Worm (Caenorhabditis elegans): ENCODE measurements around the gene F52B11.5.
A peak's percentile ranks its signal among the peaks of the same experiment; 100 is the strongest.

F52B11.5 gene

ce11 chrIV:14089749-14090148 lies 13.3 kb downstream of the F52B11.5 start:
- TF ChIP-seq ztf-23 (GFP tag; IDR thresholded peaks at IDR 0.05), result no peak

DNA sequence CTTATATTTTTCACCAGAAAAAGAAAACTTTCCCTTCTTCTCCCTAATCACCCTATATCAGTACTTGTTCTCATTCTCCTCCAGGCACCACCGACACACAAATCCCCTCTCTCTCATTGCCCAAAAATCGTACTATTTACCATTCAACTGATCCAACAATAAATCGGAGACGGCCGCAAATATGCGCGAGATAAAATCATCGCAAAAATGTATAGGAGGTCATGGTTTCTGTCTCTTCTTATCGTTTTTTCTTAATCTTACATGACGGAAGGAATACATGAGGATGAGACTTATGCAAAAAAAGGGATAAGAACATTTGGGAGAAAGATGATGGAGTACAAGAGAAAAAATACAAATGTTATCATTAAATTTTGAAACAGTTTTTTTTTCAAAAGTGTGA lies 16.6 kb downstream of the F52B11.5 start:
- TF ChIP-seq ztf-23 (GFP tag; IDR thresholded peaks at IDR 0.05) (no peak), flt-1 (GFP tag; IDR thresholded peaks at IDR 0.05) (no peak), klf-2 (GFP tag; conservative IDR thresholded peaks at IDR 0.05) (no peak), cog-1 (tag; optimal IDR thresholded peaks at IDR 0.05) (no peak), med-1 (GFP tag; optimal IDR thresholded peaks at IDR 0.05; ENCODE audit: insufficient read depth) (no peak), ztf-29 (GFP tag; IDR thresholded peaks at IDR 0.05) (no peak), tab-1 (GFP tag; IDR thresholded peaks at IDR 0.05) (no peak), T22C8.4 (GFP tag; IDR thresholded peaks at IDR 0.05) (no peak), ref-1 (GFP tag; conservative IDR thresholded peaks at IDR 0.05) (no peak)

- TF ChIP-seq tab-1 (GFP tag; IDR thresholded peaks at IDR 0.05) (no peak), T22C8.4 (GFP tag; IDR thresholded peaks at IDR 0.05) (no peak), klf-2 (GFP tag; conservative IDR thresholded peaks at IDR 0.05) (no peak), ref-1 (GFP tag; conservative IDR thresholded peaks at IDR 0.05) (no peak), flt-1 (GFP tag; IDR thresholded peaks at IDR 0.05) (no peak), ztf-29 (GFP tag; IDR thresholded peaks at IDR 0.05) (no peak), med-1 (GFP tag; optimal IDR thresholded peaks at IDR 0.05; ENCODE audit: insufficient read depth) (no peak), ztf-23 (GFP tag; IDR thresholded peaks at IDR 0.05) (no peak), cog-1 (tag; optimal IDR thresholded peaks at IDR 0.05) (no peak)
These were observed 19.5 kb downstream of the F52B11.5 start, which contains the start of gene F52B11.2 for ce11 chrIV:14083505-14083904. F52B11.2 (plus strand) TSS chrIV:14083568.

DNA sequence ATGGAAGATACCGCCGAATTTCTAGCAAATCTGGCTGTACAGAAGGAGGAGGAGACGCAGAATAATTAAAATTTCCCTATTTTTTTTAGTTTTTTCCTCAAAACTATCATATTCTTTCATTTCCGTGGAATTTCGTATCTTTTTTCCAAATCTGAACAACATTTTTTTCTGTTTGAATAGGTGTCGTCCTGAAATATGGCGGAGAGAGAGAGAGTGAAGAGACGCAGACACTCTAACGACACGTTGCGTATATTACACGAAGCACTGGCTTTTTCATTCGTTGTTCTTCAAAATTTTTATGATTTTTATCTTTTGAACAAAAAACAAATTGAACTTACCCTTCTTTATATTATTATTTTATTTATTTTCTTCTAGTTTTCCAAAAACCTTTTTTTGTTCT lies 20.1 kb downstream of the F52B11.5 start:
- TF ChIP-seq ztf-23 (GFP tag; IDR thresholded peaks at IDR 0.05), result no peak
- TF ChIP-seq ztf-29 (GFP tag; IDR thresholded peaks at IDR 0.05), result no peak
- TF ChIP-seq klf-2 (GFP tag; conservative IDR thresholded peaks at IDR 0.05), result no peak
- no peak for TF ChIP-seq tab-1 (GFP tag; IDR thresholded peaks at IDR 0.05)
- no peak for TF ChIP-seq T22C8.4 (GFP tag; IDR thresholded peaks at IDR 0.05)
- TF ChIP-seq cog-1 (tag; optimal IDR thresholded peaks at IDR 0.05), result no peak
- TF ChIP-seq ref-1 (GFP tag; conservative IDR thresholded peaks at IDR 0.05), result no peak
- TF ChIP-seq med-1 (GFP tag; optimal IDR thresholded peaks at IDR 0.05; ENCODE audit: insufficient read depth), result no peak
- TF ChIP-seq flt-1 (GFP tag; IDR thresholded peaks at IDR 0.05), result no peak

DNA sequence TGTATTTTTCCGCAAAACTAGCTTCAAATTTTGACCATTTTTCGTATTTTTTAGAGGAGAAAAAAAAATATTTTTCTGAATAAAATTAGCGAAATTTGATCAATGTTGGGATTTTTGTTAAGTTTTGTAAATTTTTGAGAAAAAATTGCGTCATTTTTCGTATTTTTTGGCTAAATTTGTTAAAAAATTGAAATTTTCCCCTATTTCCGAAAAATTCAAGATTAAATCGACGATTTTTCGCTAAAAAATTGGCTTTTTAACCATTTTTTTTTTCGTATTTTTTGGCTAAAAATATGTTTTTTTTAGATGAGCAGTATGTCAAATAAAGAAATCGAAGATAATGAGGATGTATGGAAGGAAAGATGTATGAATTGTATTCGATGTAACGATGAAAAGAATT lies 25.9 kb downstream of the F52B11.5 start, which contains the start of gene cfp-1:
Gene cfp-1, plus strand, starts transcription at position 301 of the 400 bp plus-strand sequence.
- TF ChIP-seq T22C8.4 (GFP tag; IDR thresholded peaks at IDR 0.05) (no peak), cog-1 (tag; optimal IDR thresholded peaks at IDR 0.05) (no peak), med-1 (GFP tag; optimal IDR thresholded peaks at IDR 0.05; ENCODE audit: insufficient read depth) (no peak), flt-1 (GFP tag; IDR thresholded peaks at IDR 0.05) (no peak), ztf-23 (GFP tag; IDR thresholded peaks at IDR 0.05) (no peak), klf-2 (GFP tag; conservative IDR thresholded peaks at IDR 0.05) (no peak), tab-1 (GFP tag; IDR thresholded peaks at IDR 0.05) (no peak), ztf-29 (GFP tag; IDR thresholded peaks at IDR 0.05) (no peak), ref-1 (GFP tag; conservative IDR thresholded peaks at IDR 0.05) (no peak)

DNA sequence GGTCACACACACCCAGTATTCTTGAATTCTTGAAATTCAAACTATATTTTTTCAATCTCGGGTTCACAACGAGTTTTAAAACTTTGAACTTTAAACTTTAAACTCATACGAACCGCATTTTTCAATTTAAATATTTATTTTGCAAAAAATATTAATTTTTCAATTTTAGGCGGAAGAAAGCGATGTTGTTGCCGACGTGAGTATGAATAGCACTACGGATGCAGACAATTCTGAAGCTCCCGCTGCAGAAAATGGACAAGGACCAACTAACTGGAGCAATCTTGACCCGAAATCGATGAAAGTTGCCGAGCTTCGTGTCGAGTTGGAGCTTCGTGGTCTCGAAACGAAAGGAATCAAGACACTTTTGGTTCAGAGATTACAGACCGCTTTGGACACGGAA lies 28.6 kb downstream of the F52B11.5 start:
- TF ChIP-seq tab-1 (GFP tag; IDR thresholded peaks at IDR 0.05) (no peak), T22C8.4 (GFP tag; IDR thresholded peaks at IDR 0.05) (no peak), ztf-23 (GFP tag; IDR thresholded peaks at IDR 0.05) (no peak), klf-2 (GFP tag; conservative IDR thresholded peaks at IDR 0.05) (no peak), flt-1 (GFP tag; IDR thresholded peaks at IDR 0.05) (no peak), ztf-29 (GFP tag; IDR thresholded peaks at IDR 0.05) (no peak), cog-1 (tag; optimal IDR thresholded peaks at IDR 0.05) (no peak), ref-1 (GFP tag; conservative IDR thresholded peaks at IDR 0.05) (no peak), med-1 (GFP tag; optimal IDR thresholded peaks at IDR 0.05; ENCODE audit: insufficient read depth) (no peak)

DNA sequence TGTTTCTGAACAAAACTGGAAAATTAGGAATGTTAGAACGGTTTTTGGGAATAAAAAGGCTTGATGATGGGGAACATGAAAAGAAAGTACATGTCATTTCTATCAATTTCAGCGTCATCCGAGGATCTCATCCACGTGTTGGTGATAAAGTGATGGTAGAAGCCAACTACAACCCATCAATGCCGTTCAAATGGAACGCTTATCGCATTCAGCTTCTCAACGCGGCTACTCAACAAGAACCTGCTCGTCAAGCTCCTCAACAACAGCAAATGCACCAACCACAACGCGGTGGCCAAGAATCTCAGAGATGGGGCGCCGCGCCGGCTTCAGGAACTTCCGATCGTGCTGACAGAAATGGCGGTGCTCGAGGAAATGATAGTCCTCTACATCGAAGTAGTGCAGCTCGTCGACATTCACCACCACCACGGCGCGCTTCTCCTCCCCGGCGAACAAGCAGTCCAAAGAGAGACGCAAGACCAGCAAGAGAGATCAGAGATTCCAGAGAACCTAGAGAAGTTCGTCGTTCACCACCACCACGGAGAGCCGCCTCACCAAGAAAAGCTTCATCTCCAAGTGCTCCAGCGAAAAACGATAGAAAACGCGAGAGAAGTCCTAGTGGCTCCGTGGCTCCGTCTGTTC lies 30.9 kb downstream of the F52B11.5 start:
- no peak for TF ChIP-seq ref-1 (GFP tag; conservative IDR thresholded peaks at IDR 0.05)
- no peak for TF ChIP-seq klf-2 (GFP tag; conservative IDR thresholded peaks at IDR 0.05)
- no peak for TF ChIP-seq med-1 (GFP tag; optimal IDR thresholded peaks at IDR 0.05; ENCODE audit: insufficient read depth)
- TF ChIP-seq T22C8.4 (GFP tag; IDR thresholded peaks at IDR 0.05), result no peak
- TF ChIP-seq ztf-23 (GFP tag; IDR thresholded peaks at IDR 0.05), result no peak
- no peak for TF ChIP-seq flt-1 (GFP tag; IDR thresholded peaks at IDR 0.05)
- no peak for TF ChIP-seq tab-1 (GFP tag; IDR thresholded peaks at IDR 0.05)
- TF ChIP-seq cog-1 (tag; optimal IDR thresholded peaks at IDR 0.05), result no peak
- TF ChIP-seq ztf-29 (GFP tag; IDR thresholded peaks at IDR 0.05), result no peak

DNA sequence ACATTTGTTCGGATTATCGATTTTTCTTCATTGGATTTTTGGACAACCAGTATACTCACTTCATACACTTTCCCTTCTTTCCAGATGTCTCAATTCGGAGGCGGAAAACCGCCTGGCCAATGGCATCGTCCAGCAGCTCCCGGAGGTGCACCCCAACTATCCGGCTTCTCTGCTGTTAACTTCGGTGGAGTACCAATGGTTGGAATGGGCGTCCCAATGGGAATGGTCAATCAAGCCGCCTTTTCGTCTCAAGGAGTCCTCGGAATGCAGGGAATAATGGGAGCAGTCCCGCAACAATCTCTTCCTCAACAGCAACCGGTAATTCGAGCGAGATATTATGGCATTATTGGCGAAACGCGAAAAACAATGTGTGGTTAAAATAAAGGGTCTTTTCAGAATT lies 31.6 kb downstream of the F52B11.5 start, which contains the start of gene ccar-1:
Gene ccar-1, plus strand, starts transcription at position 83 of the 400 bp plus-strand sequence.
- TF ChIP-seq ztf-29 (GFP tag; IDR thresholded peaks at IDR 0.05), result no peak
- 0 out of 2 replicates have a peak, but pooled peaks have one; percentile 8 for TF ChIP-seq ztf-23 (GFP tag; IDR thresholded peaks at IDR 0.05)
- TF ChIP-seq cog-1 (tag; optimal IDR thresholded peaks at IDR 0.05), result no peak
- no peak for TF ChIP-seq flt-1 (GFP tag; IDR thresholded peaks at IDR 0.05)

DNA sequence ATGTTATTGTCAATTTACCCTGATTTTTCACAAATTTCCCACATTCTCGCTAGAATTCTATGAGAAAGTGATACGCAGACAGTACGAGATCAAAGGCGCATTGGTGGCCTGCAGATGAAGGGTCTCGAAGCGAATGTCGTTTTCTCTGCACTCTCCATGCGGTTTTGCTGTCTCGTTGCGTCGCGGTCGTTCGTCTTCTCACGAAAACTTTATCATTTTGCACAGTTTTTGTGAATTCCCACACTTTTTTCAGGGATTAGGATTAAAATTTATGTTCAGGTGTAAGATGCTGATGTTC lies 32.1 kb downstream of the F52B11.5 start:
- TF ChIP-seq ztf-29 (GFP tag; IDR thresholded peaks at IDR 0.05) (no peak), tab-1 (GFP tag; IDR thresholded peaks at IDR 0.05) (peak; percentile 56; the same call in 1 of the 2 replicates), cog-1 (tag; optimal IDR thresholded peaks at IDR 0.05) (peak; percentile 13)

DNA sequence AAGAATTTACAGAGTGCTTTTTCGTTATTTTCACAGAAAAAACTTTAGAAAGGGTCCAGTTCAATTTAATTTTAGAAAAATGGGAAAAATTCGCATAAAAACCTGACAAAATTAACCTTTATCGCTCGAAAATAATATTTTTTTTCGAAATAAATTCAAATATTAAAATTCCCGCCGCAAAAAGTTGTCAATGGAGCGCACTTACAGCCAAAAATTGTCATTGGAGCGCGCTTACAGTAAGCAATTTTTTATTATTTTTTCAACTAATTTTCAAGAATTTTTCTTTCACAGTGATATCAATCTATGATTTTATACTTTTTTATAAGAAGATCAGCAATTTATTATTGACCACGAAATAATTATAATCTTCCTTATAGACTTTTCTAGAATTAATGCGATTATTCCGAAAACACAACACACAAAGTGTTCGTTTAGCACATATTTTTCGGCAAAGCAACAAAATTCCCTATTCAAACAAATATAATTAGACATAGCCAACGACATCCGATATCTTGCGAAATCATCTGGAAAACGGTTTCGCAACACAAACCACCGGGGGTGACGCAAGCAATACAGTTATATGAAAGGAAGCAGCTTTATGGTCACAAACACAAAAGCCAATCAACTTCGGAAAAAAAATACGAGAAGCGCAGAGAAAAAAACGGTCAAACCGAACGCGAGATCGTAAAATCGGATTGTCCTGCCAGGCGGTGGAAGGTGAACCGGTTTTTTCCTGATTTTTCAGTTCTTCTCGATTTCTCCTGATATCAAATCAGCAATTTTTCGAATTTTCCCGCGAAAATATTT lies 32.6 kb downstream of the F52B11.5 start:
- TF ChIP-seq ztf-23 (GFP tag; IDR thresholded peaks at IDR 0.05) (no peak), ref-1 (GFP tag; conservative IDR thresholded peaks at IDR 0.05) (no peak), T22C8.4 (GFP tag; IDR thresholded peaks at IDR 0.05) (no peak), klf-2 (GFP tag; conservative IDR thresholded peaks at IDR 0.05) (no peak), ztf-29 (GFP tag; IDR thresholded peaks at IDR 0.05) (no peak), flt-1 (GFP tag; IDR thresholded peaks at IDR 0.05) (no peak)

Measured in whole organism, midembryonic.